Fruit fly (Drosophila melanogaster): ENCODE measurements around the gene Pgd.
A peak's percentile ranks its signal among the peaks of the same experiment; 100 is the strongest.

Gene Pgd

dm6 chrX:2145114-2145513 lies at the start of gene Pgd:
TSS of gene Pgd (plus strand) at chrX:2145136.
- TF ChIP-seq eg (GFP tag; IDR thresholded peaks at IDR 0.05) (peak; percentile 36; the same call in 2 of the 3 replicates), CG8119 (GFP tag; IDR thresholded peaks at IDR 0.05) (0 out of 3 replicates have a peak, but pooled peaks have one; percentile 13), ss (GFP tag; optimal IDR thresholded peaks at IDR 0.05) (peak in 1 of 2 experiments; percentile 28), CG6854 (GFP tag; optimal IDR thresholded peaks at IDR 0.05) (no peak), CG7368 (GFP tag; optimal IDR thresholded peaks at IDR 0.05) (no peak), Ets96B (tag; optimal IDR thresholded peaks at IDR 0.05) (no peak), Sox14 (GFP tag; optimal IDR thresholded peaks at IDR 0.05) (peak; percentile 1), CG6808 (GFP tag; optimal IDR thresholded peaks at IDR 0.05) (no peak), dsx (GFP tag; optimal IDR thresholded peaks at IDR 0.05; ENCODE audit: poor library complexity, severe bottlenecking) (peak; percentile 59), CG1621 (tag; optimal IDR thresholded peaks at IDR 0.05) (peak; percentile 44), fd85E (GFP tag; optimal IDR thresholded peaks at IDR 0.05) (no peak), Smox (GFP tag; optimal IDR thresholded peaks at IDR 0.05) (no peak), Hr38 (GFP tag; optimal IDR thresholded peaks at IDR 0.05) (no peak), CG15336 (GFP tag; IDR thresholded peaks at IDR 0.05) (peak; percentile 34; the same call in 1 of the 2 replicates)

- TF ChIP-seq CG9139 (GFP tag; optimal IDR thresholded peaks at IDR 0.05) (no peak), Gug (GFP tag; IDR thresholded peaks at IDR 0.05) (no peak), Ets96B (tag; optimal IDR thresholded peaks at IDR 0.05) (no peak), OdsH (GFP tag; optimal IDR thresholded peaks at IDR 0.05) (no peak), Smox (GFP tag; optimal IDR thresholded peaks at IDR 0.05) (no peak), Sox14 (GFP tag; optimal IDR thresholded peaks at IDR 0.05) (peak; percentile 10)
Observed at dm6 chrX:2096341-2096740, 48.6 kb upstream of the Pgd start.

- no peak for TF ChIP-seq CG31627 (GFP tag; optimal IDR thresholded peaks at IDR 0.05)
- no peak for TF ChIP-seq CG34406 (GFP tag; optimal IDR thresholded peaks at IDR 0.05)
- no peak for TF ChIP-seq CG11902 (GFP tag; optimal IDR thresholded peaks at IDR 0.05)
- no peak for TF ChIP-seq CG9139 (GFP tag; optimal IDR thresholded peaks at IDR 0.05)
- peak; percentile 71 for TF ChIP-seq Eip78C (GFP tag)
- no peak for TF ChIP-seq lz (GFP tag; optimal IDR thresholded peaks at IDR 0.05)
- no peak for TF ChIP-seq CG6792 (GFP tag; optimal IDR thresholded peaks at IDR 0.05)
- TF ChIP-seq dsx (GFP tag; optimal IDR thresholded peaks at IDR 0.05; ENCODE audit: poor library complexity, severe bottlenecking), result no peak
- TF ChIP-seq CG6808 (GFP tag; optimal IDR thresholded peaks at IDR 0.05), result no peak
- no peak for TF ChIP-seq topi (GFP tag; optimal IDR thresholded peaks at IDR 0.05)
- TF ChIP-seq CG15336 (GFP tag; IDR thresholded peaks at IDR 0.05), result peak; percentile 55
- 0 out of 3 replicates have a peak, but pooled peaks have one; percentile 32 for TF ChIP-seq CG6163 (GFP tag; IDR thresholded peaks at IDR 0.05)
- TF ChIP-seq CG7368 (GFP tag; optimal IDR thresholded peaks at IDR 0.05), result no peak
- no peak for TF ChIP-seq CG8319 (GFP tag; optimal IDR thresholded peaks at IDR 0.05)
- TF ChIP-seq Hr4 (GFP tag; optimal IDR thresholded peaks at IDR 0.05), result peak; percentile 40
- TF ChIP-seq eg (GFP tag; IDR thresholded peaks at IDR 0.05), result peak; percentile 65
- no peak for TF ChIP-seq Ets21C (GFP tag; optimal IDR thresholded peaks at IDR 0.05)
- no peak for TF ChIP-seq Hr38 (GFP tag; optimal IDR thresholded peaks at IDR 0.05)
- TF ChIP-seq CG32006 (GFP tag; optimal IDR thresholded peaks at IDR 0.05), result peak; percentile 45
- no peak for TF ChIP-seq CG3032 (tag; optimal IDR thresholded peaks at IDR 0.05)
- TF ChIP-seq Eip93F (GFP tag; optimal IDR thresholded peaks at IDR 0.05), result no peak
- TF ChIP-seq CG11294 (GFP tag; IDR thresholded peaks at IDR 0.05), result no peak
- no peak for TF ChIP-seq CG8632 (GFP tag; optimal IDR thresholded peaks at IDR 0.05)
- TF ChIP-seq dac (GFP tag; optimal IDR thresholded peaks at IDR 0.05), result no peak
- no peak for TF ChIP-seq CG10631 (GFP tag; optimal IDR thresholded peaks at IDR 0.05)
- no peak for TF ChIP-seq fd85E (GFP tag; optimal IDR thresholded peaks at IDR 0.05)
- peak; percentile 21 for TF ChIP-seq Lpt (GFP tag; optimal IDR thresholded peaks at IDR 0.05)
- TF ChIP-seq Sox15 (GFP tag; optimal IDR thresholded peaks at IDR 0.05), result no peak
- TF ChIP-seq net (GFP tag; optimal IDR thresholded peaks at IDR 0.05), result no peak
- no peak for TF ChIP-seq CG1621 (tag; optimal IDR thresholded peaks at IDR 0.05)
- TF ChIP-seq fd59A (GFP tag; optimal IDR thresholded peaks at IDR 0.05), result no peak
- no peak for TF ChIP-seq CG11762 (GFP tag; optimal IDR thresholded peaks at IDR 0.05; ENCODE audit: insufficient read depth)
Observed at dm6 chrX:2098267-2098666, 46.7 kb upstream of the Pgd start.
